Worm (Caenorhabditis elegans) whole organism, L2 larva: Measurements from ENCODE around the gene F19C7.3.

Source experiments
- R02D3.7 ChIP-seq: fragments of 150-350 bp; optimal IDR thresholded peaks from 2 replicates; lab custom pipeline; 2014; ENCODE audit warnings: missing biosample characterization, missing genetic modification characterization
- aly-2 ChIP-seq: fragments of 150-350 bp; optimal IDR thresholded peaks from 2 replicates; lab custom pipeline; 2014; ENCODE audit warnings: missing biosample characterization, missing genetic modification characterization
- crh-2 ChIP-seq: sonication (generic microtip); optimal IDR thresholded peaks from 2 replicates; lab custom pipeline; 2017; ENCODE audit warnings: missing biosample characterization, missing genetic modification characterization
- fos-1 ChIP-seq: fragments of 150-350 bp; optimal IDR thresholded peaks from 2 replicates; lab custom pipeline; 2014; ENCODE audit warnings: missing biosample characterization, missing genetic modification characterization
- mdl-1 ChIP-seq, 2 experiments: fragments of 150-350 bp in 1 of 2; sonication (generic microtip) in 1 of 2; optimal IDR thresholded peaks; 2 replicates each; lab custom pipeline; 2017; ENCODE audit warnings: missing biosample characterization in 2 of 2, missing genetic modification characterization in 2 of 2
- nhr-10 ChIP-seq: sonication (generic microtip); optimal IDR thresholded peaks from 2 replicates; lab custom pipeline; 2017; ENCODE audit warnings: missing biosample characterization, missing genetic modification characterization
- nhr-23 ChIP-seq: fragments of 150-350 bp; optimal IDR thresholded peaks from 2 replicates; lab custom pipeline; 2014; ENCODE audit warnings: missing biosample characterization, missing genetic modification reagents, missing genetic modification characterization
- nhr-237 ChIP-seq: fragments of 150-350 bp; optimal IDR thresholded peaks from 2 replicates; lab custom pipeline; 2014; ENCODE audit warnings: missing biosample characterization, missing genetic modification characterization
- nhr-77 ChIP-seq: fragments of 150-350 bp; optimal IDR thresholded peaks from 2 replicates; lab custom pipeline; 2014; ENCODE audit warnings: missing biosample characterization, missing genetic modification characterization
- sma-9 ChIP-seq, 2 experiments: fragments of 150-350 bp in 1 of 2; sonication (generic microtip) in 1 of 2; optimal IDR thresholded peaks; 2 replicates each; lab custom pipeline; 2014 to 2016; ENCODE audit warnings: missing genetic modification characterization in 2 of 2, mild to moderate bottlenecking in 1 of 2, missing biosample characterization in 1 of 2, missing compliant biosample characterization in 1 of 2, missing genetic modification reagents in 1 of 2, moderate library complexity in 1 of 2
- snpc-4 ChIP-seq: fragments of 150-350 bp; optimal IDR thresholded peaks from 2 replicates; lab custom pipeline; 2014; ENCODE audit warnings: missing biosample characterization, missing genetic modification characterization
- unc-62 ChIP-seq: fragments of 150-350 bp; optimal IDR thresholded peaks from 2 replicates; lab custom pipeline; 2014; ENCODE audit warnings: missing biosample characterization, missing genetic modification reagents, missing genetic modification characterization

- TF ChIP-seq fos-1 (tag; lab: Kevin White, UChicago) (no peak), nhr-23 (tag; lab: Kevin White, UChicago) (no peak), nhr-237 (tag; lab: Kevin White, UChicago) (no peak), R02D3.7 (tag; lab: Kevin White, UChicago) (no peak), sma-9 (GFP tag; optimal IDR thresholded peaks at IDR 0.05; lab: Kevin White, UChicago) (no peak), sma-9 (tag; optimal IDR thresholded peaks at IDR 0.05; lab: Kevin White, UChicago) (no peak), nhr-10 (tag; lab: Kevin White, UChicago) (no peak), crh-2 (tag; lab: Kevin White, UChicago) (no peak), aly-2 (tag; lab: Kevin White, UChicago) (no peak), unc-62 (GFP tag; lab: Kevin White, UChicago) (no peak), mdl-1 (tag; optimal IDR thresholded peaks at IDR 0.05; lab: Kevin White, UChicago) (no peak), snpc-4 (tag; lab: Kevin White, UChicago) (no peak), nhr-77 (tag; lab: Kevin White, UChicago) (no peak)
Observed at ce11 chrIV:4548253-4548652, 48.7 kb upstream of the F19C7.3 start, which contains the start of gene ZK185.1.
